Worm (Caenorhabditis elegans) whole organism, mixed stage, embryonic: ENCODE measurements around the gene C50B6.9.

ENCODE experiments used
- blmp-1 ChIP-seq: fragments of 150-350 bp; optimal IDR thresholded peaks from 2 replicates; lab custom pipeline; 2014; ENCODE audit warnings: missing biosample characterization, missing genetic modification characterization
- mep-1 ChIP-seq: fragments of 150-350 bp; optimal IDR thresholded peaks from 2 replicates; lab custom pipeline; 2017; ENCODE audit warnings: missing biosample characterization, missing genetic modification reagents, missing genetic modification characterization, inconsistent platforms
- nhr-237 ChIP-seq: fragments of 150-350 bp; optimal IDR thresholded peaks from 2 replicates; lab custom pipeline; 2014; ENCODE audit warnings: missing biosample characterization, missing genetic modification characterization
- nhr-76 ChIP-seq: sonication (generic microtip); optimal IDR thresholded peaks from 2 replicates; lab custom pipeline; 2017; ENCODE audit warnings: missing biosample characterization, missing genetic modification characterization
- pha-4 ChIP-seq: fragments of 150-350 bp; optimal IDR thresholded peaks from 2 replicates; lab custom pipeline; 2018; ENCODE audit warnings: missing biosample characterization, missing genetic modification reagents, missing genetic modification characterization
- unc-120 ChIP-seq: sonication (generic microtip); optimal IDR thresholded peaks from 2 replicates; lab custom pipeline; 2017; ENCODE audit warnings: missing genetic modification characterization, missing compliant biosample characterization; ENCODE audit not compliant: poor library complexity, severe bottlenecking
- ztf-11 ChIP-seq: fragments of 150-350 bp; optimal IDR thresholded peaks from 2 replicates; lab custom pipeline; 2014; ENCODE audit warnings: missing biosample characterization, missing genetic modification characterization

DNA sequence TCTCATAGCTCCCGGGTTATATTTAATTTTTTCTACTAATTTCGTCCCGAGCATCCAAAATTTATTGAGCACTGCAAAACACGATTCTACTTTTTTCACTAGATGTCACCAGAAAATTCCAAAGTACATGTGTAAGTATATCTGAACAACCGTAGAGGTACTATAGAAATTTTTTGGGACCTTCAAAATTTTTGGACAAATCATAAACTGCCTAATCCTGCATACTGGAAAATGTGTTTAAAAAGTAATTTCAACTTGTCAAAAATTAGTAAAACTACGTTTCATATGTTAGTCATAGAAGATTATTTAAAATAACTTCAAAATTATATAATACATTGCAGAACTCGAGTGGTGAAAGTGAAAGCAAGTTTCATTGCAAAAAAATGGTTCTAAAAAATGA is 49.6 kb upstream of the C50B6.9 start:
- TF ChIP-seq nhr-76 (no peak), unc-120 (tag; lab: Kevin White, UChicago) (no peak), mep-1 (tag; lab: Kevin White, UChicago) (no peak), nhr-237 (no peak), blmp-1 (tag; lab: Kevin White, UChicago) (no peak), pha-4 (tag; lab: Kevin White, UChicago) (no peak), ztf-11 (tag; lab: Kevin White, UChicago) (no peak)
